Worm (Caenorhabditis elegans): ENCODE measurements around the gene sedl-1.
A peak's percentile ranks its signal among the peaks of the same experiment; 100 is the strongest.

The sedl-1 gene

DNA sequence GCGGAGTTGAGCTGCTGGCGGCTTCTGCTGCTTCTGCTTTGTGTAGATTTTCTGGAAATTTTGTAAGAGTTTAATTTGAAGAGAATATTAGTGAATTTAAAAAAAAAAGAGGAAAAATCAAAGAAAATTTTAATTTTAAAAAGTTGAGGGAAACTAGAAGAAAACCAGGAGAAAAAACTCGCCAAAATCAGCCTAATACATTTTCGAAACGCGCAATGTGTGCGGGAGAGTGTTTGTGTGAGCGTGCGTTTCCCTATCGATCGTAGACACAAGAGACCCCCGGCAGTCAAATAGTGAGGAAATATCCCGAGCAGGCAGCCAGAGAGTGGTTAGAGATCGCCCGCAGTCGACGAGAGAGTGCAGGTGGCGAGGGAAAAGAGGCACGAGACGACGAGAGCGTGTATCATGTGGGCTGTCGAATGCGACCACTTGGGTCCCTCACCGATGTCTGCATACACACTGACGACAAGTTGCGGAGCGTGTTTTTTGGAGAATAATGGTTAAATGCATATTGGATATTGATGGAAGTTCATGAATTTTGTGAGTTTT lies 6.6 kb upstream of the sedl-1 start, which contains the start of gene zfp-3 (continued):
- peak; percentile 8 for TF ChIP-seq madf-2 (tag; optimal IDR thresholded peaks at IDR 0.05)
- TF ChIP-seq tbx-7 (tag; optimal IDR thresholded peaks at IDR 0.05): no peak
- TF ChIP-seq ahr-1 (tag; optimal IDR thresholded peaks at IDR 0.05): no peak
- no peak for TF ChIP-seq lin-11 (tag; optimal IDR thresholded peaks at IDR 0.05)
- no peak for TF ChIP-seq hlh-6 (tag; optimal IDR thresholded peaks at IDR 0.05)
- TF ChIP-seq pqm-1 (tag; optimal IDR thresholded peaks at IDR 0.05): peak; percentile 67
- TF ChIP-seq mec-3 (tag; optimal IDR thresholded peaks at IDR 0.05; ENCODE audit: borderline replicate concordance): no peak
- TF ChIP-seq ceh-48 (tag; optimal IDR thresholded peaks at IDR 0.05): peak; percentile 83
- TF ChIP-seq unc-55 (GFP tag; optimal IDR thresholded peaks at IDR 0.05): peak; percentile 67
- TF ChIP-seq ceh-24 (tag; optimal IDR thresholded peaks at IDR 0.05): no peak

DNA sequence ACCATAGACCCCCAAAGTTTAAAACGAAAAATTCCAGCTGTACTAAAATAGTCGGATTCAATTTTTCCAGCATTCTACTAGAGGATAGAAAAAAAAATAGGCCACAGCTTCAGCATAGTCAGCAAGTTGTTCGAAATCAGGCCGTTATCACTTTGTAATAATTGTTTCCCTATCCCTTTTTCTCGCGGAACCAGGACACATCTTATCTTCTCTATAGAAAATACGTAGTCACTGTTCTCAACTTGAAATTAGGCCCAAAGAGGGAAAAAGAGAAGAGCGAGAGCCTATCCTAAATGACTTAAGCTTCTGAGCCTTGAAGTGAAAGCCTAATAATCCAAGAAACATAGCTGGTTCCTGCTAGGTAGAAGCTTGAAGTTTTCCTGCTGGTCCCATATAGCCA lies 5.6 kb upstream of the sedl-1 start:
- TF ChIP-seq C38D4.7 (GFP tag; optimal IDR thresholded peaks at IDR 0.05) (no peak), ama-1 (optimal IDR thresholded peaks at IDR 0.05) (peak; percentile 2)

DNA sequence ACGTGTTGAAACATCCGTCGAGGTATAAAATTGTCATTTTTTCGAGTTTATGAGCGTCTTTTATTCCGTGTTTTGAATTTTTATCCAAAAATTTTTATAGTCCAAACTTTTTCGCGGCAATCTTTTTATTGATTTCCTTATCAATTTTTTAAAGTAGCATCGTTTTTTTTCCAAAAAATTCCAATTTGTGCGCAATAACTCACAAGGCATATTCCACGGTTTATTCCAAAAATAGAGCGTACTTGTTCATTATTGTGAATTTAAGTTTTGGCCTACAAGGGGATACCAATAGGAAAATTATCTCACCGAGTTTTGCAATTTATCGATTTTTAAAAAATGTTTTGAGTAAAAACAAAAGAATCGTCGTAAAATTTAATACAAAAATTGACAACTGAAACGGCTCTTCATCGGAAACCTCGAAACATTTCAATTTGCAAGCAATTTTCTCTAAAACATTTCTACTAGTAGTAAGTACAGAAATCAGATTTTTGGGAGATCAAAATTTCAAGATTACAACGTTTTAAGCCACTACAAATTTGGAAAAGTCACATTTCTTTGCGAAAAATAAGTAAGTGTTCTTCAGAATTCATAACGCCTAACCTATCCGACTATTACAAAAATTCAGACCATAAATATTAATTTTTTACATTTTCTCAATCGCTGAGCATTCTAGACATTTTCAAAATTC lies 3.6 kb upstream of the sedl-1 start:
- TF ChIP-seq fkh-6 (tag; optimal IDR thresholded peaks at IDR 0.05) (no peak), hlh-13 (GFP tag; optimal IDR thresholded peaks at IDR 0.05) (no peak), gmeb-2 (tag; optimal IDR thresholded peaks at IDR 0.05) (no peak), Y22D7AL.16 (tag; optimal IDR thresholded peaks at IDR 0.05) (peak; percentile 3), tbx-7 (tag; optimal IDR thresholded peaks at IDR 0.05) (no peak)

DNA sequence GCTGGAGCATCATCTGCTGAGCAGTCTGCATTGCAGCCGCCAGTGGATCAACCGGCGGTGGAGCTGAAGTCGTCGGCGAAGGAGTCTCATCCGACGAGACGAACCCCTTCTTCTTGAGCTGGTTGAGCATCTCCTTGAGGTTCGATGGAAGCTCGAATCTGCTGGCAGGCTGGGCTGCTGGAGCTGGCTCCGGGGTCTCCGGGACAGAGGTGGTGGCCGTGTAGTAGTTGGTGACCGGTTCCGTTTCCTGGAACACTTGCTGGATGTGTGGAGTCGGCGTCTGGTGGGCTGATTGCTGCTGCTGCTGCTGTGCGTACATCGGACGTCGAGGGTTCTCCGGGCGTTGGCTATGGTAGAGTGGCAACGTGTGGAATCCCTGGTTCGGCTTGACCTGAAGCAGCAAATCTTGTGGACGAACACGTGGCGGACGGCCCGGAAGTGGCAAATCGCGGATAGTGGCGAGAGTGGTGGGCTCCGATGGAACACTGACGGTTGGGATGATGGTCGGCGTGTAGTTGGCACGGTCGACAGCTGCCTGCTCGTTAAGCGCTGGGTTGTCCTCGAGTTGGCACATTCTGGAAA lies 1.6 kb upstream of the sedl-1 start:
- TF ChIP-seq elt-4 (tag; optimal IDR thresholded peaks at IDR 0.05) (peak; percentile 41), tbx-7 (tag; optimal IDR thresholded peaks at IDR 0.05) (no peak)

DNA sequence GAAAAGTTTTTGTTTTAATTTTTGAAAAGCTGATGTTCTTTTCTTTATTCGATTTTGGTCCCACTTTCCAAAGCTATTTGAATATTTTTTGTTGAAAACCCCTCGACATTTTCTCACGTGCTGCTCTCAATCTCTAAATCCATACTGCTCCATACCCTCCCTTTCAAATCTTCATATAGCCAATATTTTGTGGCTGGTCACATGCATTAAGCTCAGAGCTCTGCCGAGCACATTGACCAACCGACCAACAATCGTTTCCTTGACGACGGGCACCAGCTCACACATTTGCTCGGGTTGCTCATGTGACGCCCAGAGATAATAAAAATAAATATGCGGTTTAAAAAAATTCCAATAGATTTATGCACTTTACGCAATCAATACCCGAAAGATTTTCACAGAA lies 1.1 kb downstream of the sedl-1 start:
- TF ChIP-seq nfya-1 (tag; optimal IDR thresholded peaks at IDR 0.05): peak; percentile 5
- TF ChIP-seq ttx-3 (tag; optimal IDR thresholded peaks at IDR 0.05): no peak
- TF ChIP-seq sdc-2 (tag; optimal IDR thresholded peaks at IDR 0.05): peak; percentile 96
- TF ChIP-seq unc-42 (tag; optimal IDR thresholded peaks at IDR 0.05): no peak
- no peak for TF ChIP-seq unc-86 (tag; optimal IDR thresholded peaks at IDR 0.05)
- no peak for TF ChIP-seq pat-9 (tag; optimal IDR thresholded peaks at IDR 0.05)
- no peak for TF ChIP-seq K02D7.2 (tag; optimal IDR thresholded peaks at IDR 0.05)
- no peak for TF ChIP-seq hlh-8 (tag; optimal IDR thresholded peaks at IDR 0.05)
- no peak for TF ChIP-seq hlh-30 (tag; optimal IDR thresholded peaks at IDR 0.05; ENCODE audit: insufficient read depth)
- no peak for TF ChIP-seq pha-2 (tag; optimal IDR thresholded peaks at IDR 0.05)
- TF ChIP-seq Y22D7AL.16 (tag; optimal IDR thresholded peaks at IDR 0.05): no peak
- no peak for TF ChIP-seq lim-6 (tag; optimal IDR thresholded peaks at IDR 0.05)
- no peak for TF ChIP-seq ceh-34 (tag; optimal IDR thresholded peaks at IDR 0.05)
- no peak for TF ChIP-seq ceh-2 (tag; optimal IDR thresholded peaks at IDR 0.05)

DNA sequence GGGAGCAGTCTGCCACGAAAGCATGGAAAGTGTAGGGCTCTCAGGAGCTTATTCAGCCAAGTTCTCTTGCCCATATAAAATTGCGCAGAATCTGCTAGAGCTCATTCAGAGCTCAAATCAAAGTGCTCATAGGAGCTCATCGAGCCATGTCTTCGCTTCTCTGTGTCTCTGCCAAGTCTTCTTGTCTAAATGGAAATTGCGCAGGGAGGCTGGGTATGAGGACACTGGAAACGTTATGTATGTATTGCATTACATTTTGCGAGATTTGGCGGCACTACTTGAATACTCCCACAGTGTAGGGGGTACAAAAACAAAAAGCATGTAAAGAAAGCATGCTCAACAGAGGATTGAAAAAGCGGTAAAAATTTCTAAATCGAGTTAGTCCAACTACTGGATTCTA lies 3.0 kb downstream of the sedl-1 start:
- TF ChIP-seq sox-2 (GFP tag; IDR thresholded peaks at IDR 0.05) (no peak), unc-55 (GFP tag; optimal IDR thresholded peaks at IDR 0.05) (no peak), ets-4 (tag; optimal IDR thresholded peaks at IDR 0.05) (no peak), pag-3 (tag; optimal IDR thresholded peaks at IDR 0.05; ENCODE audit: borderline replicate concordance) (no peak), nfya-1 (tag; optimal IDR thresholded peaks at IDR 0.05) (peak; percentile 27), Y22D7AL.16 (tag; optimal IDR thresholded peaks at IDR 0.05) (no peak), elt-2 (tag; optimal IDR thresholded peaks at IDR 0.05) (no peak), unc-42 (tag; optimal IDR thresholded peaks at IDR 0.05) (peak; percentile 8), pax-1 (tag; optimal IDR thresholded peaks at IDR 0.05) (no peak), ceh-48 (tag; optimal IDR thresholded peaks at IDR 0.05) (no peak), lin-11 (tag; optimal IDR thresholded peaks at IDR 0.05) (no peak), sdc-2 (tag; optimal IDR thresholded peaks at IDR 0.05) (peak; percentile 97), ceh-31 (tag; optimal IDR thresholded peaks at IDR 0.05) (no peak), ceh-9 (tag; optimal IDR thresholded peaks at IDR 0.05) (no peak)
